Fruit fly (Drosophila melanogaster) whole organism, prepupa: ENCODE results near the gene CG6126.

Experiments used
- CG10631 ChIP-seq: fragments of 200-800 bp; sonication (Bioruptor generic); optimal IDR thresholded peaks from 2 replicates; lab custom pipeline; 2016; ENCODE audit warnings: missing biosample characterization, missing genetic modification characterization
- CG11902 ChIP-seq: fragments of 200-800 bp; sonication (Bioruptor generic); optimal IDR thresholded peaks from 3 replicates; lab custom pipeline; 2016; ENCODE audit warnings: missing biosample characterization, missing genetic modification characterization
- CG15336 ChIP-seq: fragments of 200-800 bp; sonication (Bioruptor generic); IDR thresholded peaks from 2 replicates; pipeline ENCODE4 v1.3.6; 2022; ENCODE audit warnings: missing biosample characterization, missing genetic modification characterization
- CG16779 ChIP-seq: fragments of 200-800 bp; sonication (Bioruptor generic); optimal IDR thresholded peaks from 3 replicates; lab custom pipeline; 2017; ENCODE audit warnings: missing biosample characterization, mild to moderate bottlenecking, missing genetic modification characterization
- CG31627 ChIP-seq: fragments of 200-800 bp; sonication (Bioruptor generic); optimal IDR thresholded peaks from 3 replicates; lab custom pipeline; 2016; ENCODE audit warnings: missing biosample characterization, missing genetic modification characterization
- CG32006 ChIP-seq: fragments of 200-800 bp; sonication (Bioruptor generic); optimal IDR thresholded peaks from 3 replicates; lab custom pipeline; 2017; ENCODE audit warnings: missing biosample characterization, mild to moderate bottlenecking, missing genetic modification characterization
- CG3919 ChIP-seq: fragments of 200-800 bp; sonication (Bioruptor generic); optimal IDR thresholded peaks from 3 replicates; lab custom pipeline; 2016; ENCODE audit warnings: missing biosample characterization, missing genetic modification characterization
- CG6163 ChIP-seq: fragments of 200-800 bp; sonication (Bioruptor generic); IDR thresholded peaks from 3 replicates; pipeline ENCODE4 v1.3.6; 2022; ENCODE audit warnings: missing biosample characterization, missing genetic modification characterization
- CG6276 ChIP-seq: fragments of 200-800 bp; sonication (Bioruptor generic); optimal IDR thresholded peaks from 2 replicates; lab custom pipeline; 2017; ENCODE audit warnings: missing biosample characterization, mild to moderate bottlenecking, missing genetic modification characterization
- CG6792 ChIP-seq: fragments of 200-800 bp; sonication (Bioruptor generic); optimal IDR thresholded peaks from 3 replicates; lab custom pipeline; 2016; ENCODE audit warnings: missing biosample characterization, missing genetic modification characterization
- CG6854 ChIP-seq: fragments of 200-800 bp; sonication (Bioruptor generic); optimal IDR thresholded peaks from 2 replicates; lab custom pipeline; 2017; ENCODE audit warnings: missing biosample characterization, mild to moderate bottlenecking, missing genetic modification characterization
- CG7368 ChIP-seq: fragments of 200-800 bp; sonication (Bioruptor generic); optimal IDR thresholded peaks from 3 replicates; lab custom pipeline; 2016; ENCODE audit warnings: missing biosample characterization, missing genetic modification characterization
- CG8119 ChIP-seq: fragments of 200-800 bp; sonication (Bioruptor generic); IDR thresholded peaks from 3 replicates; pipeline ENCODE4 v1.3.6; 2022; ENCODE audit warnings: missing biosample characterization, missing genetic modification characterization
- CG8319 ChIP-seq: fragments of 200-800 bp; sonication (Bioruptor generic); optimal IDR thresholded peaks from 3 replicates; lab custom pipeline; 2016; ENCODE audit warnings: missing biosample characterization, missing genetic modification characterization
- Eip75B ChIP-seq: fragments of 200-800 bp; sonication (Bioruptor generic); optimal IDR thresholded peaks from 3 replicates; lab custom pipeline; 2016; ENCODE audit warnings: missing biosample characterization, missing genetic modification characterization
- Eip78C ChIP-seq: fragments of 200-800 bp; sonication (Bioruptor generic); peaks from one replicate; lab custom pipeline; 2016; ENCODE audit warnings: missing biosample characterization, missing genetic modification characterization
- Ets21C ChIP-seq: fragments of 200-800 bp; sonication (Bioruptor generic); optimal IDR thresholded peaks from 3 replicates; lab custom pipeline; 2016; ENCODE audit warnings: missing biosample characterization, missing genetic modification characterization
- Ets96B ChIP-seq: fragments of 200-800 bp; optimal IDR thresholded peaks from 2 replicates; lab custom pipeline; 2019; ENCODE audit warnings: missing biosample characterization, mild to moderate bottlenecking, missing genetic modification characterization, moderate library complexity
- Gug ChIP-seq: fragments of 200-800 bp; sonication (Bioruptor generic); IDR thresholded peaks from 2 replicates; pipeline ENCODE4 v1.3.6; 2022; ENCODE audit warnings: missing biosample characterization, missing genetic modification characterization
- Hr38 ChIP-seq: sonication (Bioruptor generic); optimal IDR thresholded peaks from 2 replicates; lab custom pipeline; 2016; ENCODE audit warnings: missing biosample characterization, missing genetic modification characterization
- Hr39 ChIP-seq: fragments of 200-800 bp; sonication (Bioruptor generic); optimal IDR thresholded peaks from 2 replicates; lab custom pipeline; 2016; ENCODE audit warnings: missing biosample characterization, missing genetic modification characterization
- Lpt ChIP-seq: fragments of 200-800 bp; sonication (Bioruptor generic); optimal IDR thresholded peaks from 3 replicates; lab custom pipeline; 2016; ENCODE audit warnings: missing biosample characterization, missing genetic modification characterization
- Met ChIP-seq: fragments of 200-800 bp; sonication (Bioruptor generic); optimal IDR thresholded peaks from 3 replicates; lab custom pipeline; 2016; ENCODE audit warnings: missing biosample characterization, missing genetic modification characterization
- Sox14 ChIP-seq: fragments of 200-800 bp; sonication (Bioruptor generic); optimal IDR thresholded peaks from 3 replicates; lab custom pipeline; 2016; ENCODE audit warnings: missing biosample characterization, missing genetic modification characterization
- achi ChIP-seq: fragments of 200-800 bp; sonication (Bioruptor generic); optimal IDR thresholded peaks from 3 replicates; lab custom pipeline; 2016; ENCODE audit warnings: missing biosample characterization, missing genetic modification characterization
- acj6 ChIP-seq: fragments of 200-800 bp; sonication (Bioruptor generic); optimal IDR thresholded peaks from 3 replicates; lab custom pipeline; 2016; ENCODE audit warnings: missing biosample characterization, missing genetic modification characterization
- cyc ChIP-seq: fragments of 200-800 bp; sonication (Bioruptor generic); optimal IDR thresholded peaks from 3 replicates; lab custom pipeline; 2016; ENCODE audit warnings: missing biosample characterization, missing genetic modification characterization
- dac ChIP-seq: fragments of 200-800 bp; sonication (Bioruptor generic); optimal IDR thresholded peaks from 2 replicates; lab custom pipeline; 2017; ENCODE audit warnings: missing biosample characterization, mild to moderate bottlenecking, missing genetic modification characterization
- dsx ChIP-seq: fragments of 200-800 bp; optimal IDR thresholded peaks from 3 replicates; lab custom pipeline; 2019; ENCODE audit warnings: missing biosample characterization, mild to moderate bottlenecking, missing genetic modification characterization, moderate library complexity; ENCODE audit not compliant: poor library complexity, severe bottlenecking
- eg ChIP-seq: fragments of 200-800 bp; sonication (Bioruptor generic); IDR thresholded peaks from 3 replicates; pipeline ENCODE4 v1.3.6; 2022; ENCODE audit warnings: missing biosample characterization, missing genetic modification characterization
- esn ChIP-seq: fragments of 200-800 bp; sonication (Bioruptor generic); optimal IDR thresholded peaks from 2 replicates; lab custom pipeline; 2016; ENCODE audit warnings: missing biosample characterization, mild to moderate bottlenecking, missing genetic modification characterization, moderate library complexity
- fd59A ChIP-seq: fragments of 200-800 bp; sonication (Bioruptor generic); optimal IDR thresholded peaks from 2 replicates; lab custom pipeline; 2017; ENCODE audit warnings: missing biosample characterization, mild to moderate bottlenecking, missing genetic modification characterization, missing genetic modification reagents
- fd85E ChIP-seq: fragments of 200-800 bp; sonication (Bioruptor generic); optimal IDR thresholded peaks from 3 replicates; lab custom pipeline; 2016; ENCODE audit warnings: missing biosample characterization, missing genetic modification characterization
- fkh ChIP-seq: fragments of 200-800 bp; sonication (Bioruptor generic); optimal IDR thresholded peaks from 3 replicates; lab custom pipeline; 2017; ENCODE audit warnings: missing biosample characterization, mild to moderate bottlenecking, missing genetic modification characterization, moderate library complexity
- lz ChIP-seq: fragments of 200-800 bp; sonication (Bioruptor generic); optimal IDR thresholded peaks from 3 replicates; lab custom pipeline; 2016; ENCODE audit warnings: missing biosample characterization, missing genetic modification characterization
- net ChIP-seq: fragments of 200-800 bp; sonication (Bioruptor generic); optimal IDR thresholded peaks from 3 replicates; lab custom pipeline; 2016; ENCODE audit warnings: missing biosample characterization, missing genetic modification characterization
- salr ChIP-seq, 2 experiments: fragments of 200-800 bp; sonication (Bioruptor generic); optimal IDR thresholded peaks; 3 replicates each; lab custom pipeline; 2016 to 2018; ENCODE audit warnings: missing biosample characterization in 2 of 2, missing genetic modification characterization in 2 of 2, mild to moderate bottlenecking in 1 of 2
- spab ChIP-seq: fragments of 200-800 bp; sonication (Bioruptor generic); optimal IDR thresholded peaks from 2 replicates; lab custom pipeline; 2017; ENCODE audit warnings: missing biosample characterization, mild to moderate bottlenecking, missing genetic modification characterization, missing genetic modification reagents
- ss ChIP-seq, 2 experiments: fragments of 200-800 bp; sonication (Bioruptor generic); optimal IDR thresholded peaks; 2 replicates in 1 of 2; 3 replicates in 1 of 2; lab custom pipeline; 2017 to 2018; ENCODE audit warnings: mild to moderate bottlenecking in 2 of 2, missing biosample characterization in 2 of 2, missing genetic modification characterization in 2 of 2, moderate library complexity in 1 of 2
- svp ChIP-seq: fragments of 200-800 bp; sonication (Bioruptor generic); peaks from one replicate; lab custom pipeline; 2016; ENCODE audit warnings: missing biosample characterization, missing genetic modification characterization
- topi ChIP-seq: fragments of 200-800 bp; sonication (Bioruptor generic); optimal IDR thresholded peaks from 3 replicates; lab custom pipeline; 2016; ENCODE audit warnings: missing biosample characterization, missing genetic modification characterization
- vri ChIP-seq: fragments of 200-800 bp; sonication (Bioruptor generic); optimal IDR thresholded peaks from 3 replicates; lab custom pipeline; 2016; ENCODE audit warnings: missing biosample characterization, mild to moderate bottlenecking, missing genetic modification characterization

CG6126 gene

DNA sequence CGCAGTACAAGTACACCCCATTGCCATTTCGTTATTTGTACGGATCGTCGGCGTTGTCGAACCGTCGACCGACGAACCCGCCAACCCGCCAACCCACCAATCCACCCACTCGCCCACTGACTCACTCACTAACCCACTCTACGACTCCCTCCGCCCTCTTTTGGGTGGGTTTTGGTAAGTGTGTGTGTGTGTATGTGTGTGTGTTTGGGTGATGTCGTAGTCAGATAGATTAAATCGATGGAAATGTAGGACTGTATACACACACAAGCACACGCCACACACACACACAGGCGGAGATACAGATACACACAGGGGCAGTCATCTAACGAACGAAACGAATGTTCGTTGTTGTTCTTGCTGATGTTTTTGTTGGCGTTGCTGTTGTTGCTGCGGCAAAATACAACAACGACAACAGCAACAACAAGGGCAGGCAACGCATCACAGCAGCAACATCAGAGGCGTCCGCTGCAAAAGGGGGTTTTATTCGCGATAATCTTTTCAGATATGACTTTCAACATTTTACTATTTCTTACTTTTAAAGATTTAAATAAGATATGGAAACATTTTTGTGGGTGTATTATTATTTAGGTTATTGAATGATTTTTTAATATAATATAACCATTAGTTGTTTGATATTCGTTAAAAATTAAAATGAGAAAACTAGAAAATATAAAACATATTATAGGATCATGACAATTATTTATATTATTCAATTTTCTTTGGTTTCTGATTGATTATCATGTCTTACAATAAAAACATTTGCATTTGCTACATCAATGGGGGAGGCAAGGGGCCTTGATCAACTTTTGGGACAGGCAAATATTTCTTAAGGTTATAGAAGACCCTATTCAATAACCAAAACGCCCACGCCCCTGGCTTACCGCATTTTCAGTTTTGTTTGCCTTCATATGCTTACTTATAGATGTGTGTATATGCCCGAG lies 18.7 kb upstream of the CG6126 start (continued):
- TF ChIP-seq achi = peak; percentile 85
- peak; percentile 67 for TF ChIP-seq topi (GFP tag; lab: Kevin White, UChicago)
- peak; percentile 43; the same call in 2 of the 3 replicates for TF ChIP-seq CG6163 (GFP tag; lab: Robert Waterston, UW)
- peak; percentile 85 for TF ChIP-seq esn (GFP tag; lab: Kevin White, UChicago)
- peak; percentile 89 for TF ChIP-seq dac (GFP tag; lab: Kevin White, UChicago)
- TF ChIP-seq CG6276 = peak; percentile 97
- TF ChIP-seq CG11902 (GFP tag; lab: Kevin White, UChicago) = peak; percentile 78
- peak; percentile 83 for TF ChIP-seq dsx (GFP tag; lab: Kevin White, UChicago)
- TF ChIP-seq fd59A (GFP tag; lab: Kevin White, UChicago) = peak; percentile 76
- TF ChIP-seq Ets96B (tag; lab: Kevin White, UChicago) = peak; percentile 84

DNA sequence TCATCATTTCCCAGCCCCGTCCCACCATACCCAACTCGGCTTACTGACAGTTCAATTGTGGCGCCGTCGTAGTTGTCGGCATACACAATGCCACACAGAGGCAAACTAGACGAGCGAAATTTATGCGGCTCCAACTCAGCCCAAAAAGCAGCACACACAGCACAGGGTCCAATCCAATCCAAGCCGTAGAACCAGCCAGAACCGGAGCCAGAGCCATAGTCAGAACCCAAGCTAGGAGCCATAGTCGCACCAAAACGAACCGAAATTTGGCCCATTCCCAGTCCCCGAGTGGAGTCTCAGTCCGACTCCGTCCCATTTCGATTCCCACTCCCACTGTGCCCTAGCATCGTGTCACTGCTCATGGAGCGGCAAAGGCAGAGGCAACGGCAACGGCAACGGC lies 18.0 kb upstream of the CG6126 start:
- TF ChIP-seq Ets96B (tag; lab: Kevin White, UChicago) (no peak), CG6854 (GFP tag; lab: Kevin White, UChicago) (no peak), Sox14 (no peak), Ets21C (no peak), cyc (no peak), topi (GFP tag; lab: Kevin White, UChicago) (no peak), svp (GFP tag; lab: Kevin White, UChicago) (no peak), Eip75B (GFP tag; lab: Kevin White, UChicago) (no peak), net (GFP tag; lab: Kevin White, UChicago) (no peak), CG6276 (no peak), CG16779 (tag; lab: Kevin White, UChicago) (no peak), lz (GFP tag; lab: Kevin White, UChicago) (no peak), eg (GFP tag; lab: Robert Waterston, UW) (no peak), Hr38 (GFP tag; lab: Kevin White, UChicago) (no peak), Eip78C (GFP tag; lab: Kevin White, UChicago) (no peak)

DNA sequence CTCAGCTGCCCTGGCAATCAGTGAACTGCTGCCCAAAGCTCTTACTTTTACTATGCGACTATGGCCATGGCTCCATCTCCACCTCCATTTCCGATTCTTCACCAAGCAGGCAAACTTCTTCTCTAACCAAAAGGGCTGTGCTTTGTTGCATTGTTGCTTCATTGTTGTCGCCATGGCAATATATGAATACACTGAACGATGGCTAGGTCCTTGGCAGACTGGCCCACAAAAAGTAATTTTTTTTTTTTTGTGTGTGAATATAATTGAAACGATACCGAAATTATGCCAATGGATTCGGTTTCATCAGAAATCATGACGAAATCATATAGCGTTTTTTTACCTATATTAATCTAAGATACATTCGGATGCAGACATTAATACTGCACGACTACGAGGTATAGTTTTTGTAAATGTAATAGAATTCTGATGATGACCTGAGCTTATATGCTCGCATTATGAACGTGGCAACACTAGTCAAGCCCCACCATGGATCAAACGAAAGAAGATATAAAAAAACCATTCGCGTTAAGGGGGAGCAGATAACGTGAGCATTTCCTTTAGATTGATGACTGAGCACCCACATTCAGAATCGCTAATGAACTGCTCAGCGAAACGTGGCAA lies 17.3 kb upstream of the CG6126 start:
- TF ChIP-seq Eip75B (GFP tag; lab: Kevin White, UChicago) (no peak), Gug (GFP tag; lab: Robert Waterston, UW) (no peak), svp (GFP tag; lab: Kevin White, UChicago) (peak; percentile 67), CG8319 (no peak), CG6792 (GFP tag; lab: Kevin White, UChicago) (no peak), CG8119 (GFP tag; lab: Robert Waterston, UW) (no peak), salr (GFP tag; optimal IDR thresholded peaks at IDR 0.05; lab: Kevin White, UChicago) (no peak), CG31627 (GFP tag; lab: Kevin White, UChicago) (no peak), spab (GFP tag; lab: Kevin White, UChicago) (no peak), CG15336 (GFP tag; lab: Robert Waterston, UW) (peak; percentile 8; the same call in 1 of the 2 replicates), ss (GFP tag; optimal IDR thresholded peaks at IDR 0.05; lab: Kevin White, UChicago) (no peak), CG10631 (GFP tag; lab: Kevin White, UChicago) (no peak), vri (GFP tag; lab: Kevin White, UChicago) (no peak), Lpt (GFP tag; lab: Kevin White, UChicago) (no peak), fd85E (GFP tag; lab: Kevin White, UChicago) (no peak), CG3919 (GFP tag; lab: Kevin White, UChicago) (no peak), Met (GFP tag; lab: Kevin White, UChicago) (no peak), CG32006 (GFP tag; lab: Kevin White, UChicago) (peak; percentile 29), Eip78C (GFP tag; lab: Kevin White, UChicago) (peak; percentile 67), Ets96B (tag; lab: Kevin White, UChicago) (no peak), Hr39 (GFP tag; lab: Kevin White, UChicago) (no peak), fkh (GFP tag; lab: Kevin White, UChicago) (no peak), CG6276 (no peak), CG7368 (GFP tag; lab: Kevin White, UChicago) (no peak), lz (GFP tag; lab: Kevin White, UChicago) (no peak), acj6 (GFP tag; lab: Kevin White, UChicago) (no peak)
- TF ChIP-seq, all 60 proteins: peak for 4
